Worm (Caenorhabditis elegans) whole organism, L3 larva: ENCODE results near the gene mes-1.

ENCODE experiments used
- aly-2 ChIP-seq: fragments of 150-350 bp; optimal IDR thresholded peaks from 2 replicates; lab custom pipeline; 2014; ENCODE audit warnings: missing biosample characterization, missing genetic modification characterization
- ama-1 ChIP-seq: fragments of 150-350 bp; optimal IDR thresholded peaks from 2 replicates; lab custom pipeline; 2018
- ceh-28 ChIP-seq: fragments of 150-350 bp; optimal IDR thresholded peaks from 2 replicates; lab custom pipeline; 2014; ENCODE audit warnings: missing biosample characterization, missing genetic modification reagents, missing genetic modification characterization
- ceh-82 ChIP-seq: fragments of 150-350 bp; optimal IDR thresholded peaks from 2 replicates; lab custom pipeline; 2014; ENCODE audit warnings: missing biosample characterization, missing genetic modification characterization
- ceh-9 ChIP-seq: sonication (generic microtip); optimal IDR thresholded peaks from 2 replicates; lab custom pipeline; 2018; ENCODE audit warnings: missing biosample characterization, missing genetic modification characterization
- daf-12 ChIP-seq: fragments of 150-350 bp; optimal IDR thresholded peaks from 2 replicates; lab custom pipeline; 2014; ENCODE audit warnings: missing biosample characterization, missing genetic modification reagents, missing genetic modification characterization
- egl-27 ChIP-seq: sonication (generic microtip); optimal IDR thresholded peaks from 4 replicates; lab custom pipeline; 2017; ENCODE audit warnings: missing biosample characterization, missing genetic modification reagents, missing genetic modification characterization
- egl-5 ChIP-seq: fragments of 150-350 bp; optimal IDR thresholded peaks from 2 replicates; lab custom pipeline; 2017; ENCODE audit warnings: missing biosample characterization, missing genetic modification reagents, missing genetic modification characterization, inconsistent platforms
- elt-1 ChIP-seq: fragments of 150-350 bp; optimal IDR thresholded peaks from 2 replicates; lab custom pipeline; 2014; ENCODE audit warnings: missing biosample characterization, missing genetic modification characterization
- elt-3 ChIP-seq, 3 experiments: fragments of 150-350 bp in 1 of 3; sonication (generic microtip) in 2 of 3; optimal IDR thresholded peaks; 2 replicates in 2 of 3; 4 replicates in 1 of 3; lab custom pipeline; 2014 to 2017; ENCODE audit warnings: missing biosample characterization in 3 of 3, missing genetic modification characterization in 3 of 3
- fkh-10 ChIP-seq: sonication (generic microtip); optimal IDR thresholded peaks from 2 replicates; lab custom pipeline; 2017; ENCODE audit warnings: missing biosample characterization, missing genetic modification reagents, missing genetic modification characterization
- fkh-2 ChIP-seq: fragments of 150-350 bp; optimal IDR thresholded peaks from 2 replicates; lab custom pipeline; 2014; ENCODE audit warnings: missing biosample characterization, missing genetic modification reagents, missing genetic modification characterization
- fos-1 ChIP-seq: fragments of 150-350 bp; optimal IDR thresholded peaks from 2 replicates; lab custom pipeline; 2014; ENCODE audit warnings: missing biosample characterization, missing genetic modification characterization
- jun-1 ChIP-seq: fragments of 150-350 bp; optimal IDR thresholded peaks from 2 replicates; lab custom pipeline; 2014; ENCODE audit warnings: missing biosample characterization, missing genetic modification reagents, missing genetic modification characterization
- lin-15B ChIP-seq: fragments of 150-350 bp; optimal IDR thresholded peaks from 2 replicates; lab custom pipeline; 2014; ENCODE audit warnings: missing biosample characterization, missing genetic modification characterization
- lin-39 ChIP-seq: fragments of 150-350 bp; optimal IDR thresholded peaks from 2 replicates; lab custom pipeline; 2018; ENCODE audit warnings: missing biosample characterization, missing genetic modification reagents, missing genetic modification characterization
- lsy-12 ChIP-seq: sonication (generic microtip); optimal IDR thresholded peaks from 2 replicates; lab custom pipeline; 2016; ENCODE audit warnings: mild to moderate bottlenecking, missing genetic modification characterization, missing compliant biosample characterization
- mml-1 ChIP-seq: fragments of 150-350 bp; sonication (generic microtip); optimal IDR thresholded peaks from 3 replicates; lab custom pipeline; 2014; ENCODE audit warnings: missing biosample characterization, missing genetic modification characterization
- nfya-1 ChIP-seq: sonication (generic microtip); optimal IDR thresholded peaks from 2 replicates; lab custom pipeline; 2017; ENCODE audit warnings: missing genetic modification characterization, mild to moderate bottlenecking, missing compliant biosample characterization, antibody characterized with exemption, moderate library complexity; ENCODE audit not compliant: insufficient read depth
- nhr-11 ChIP-seq: fragments of 150-350 bp; optimal IDR thresholded peaks from 2 replicates; lab custom pipeline; 2014; ENCODE audit warnings: missing biosample characterization, missing genetic modification characterization
- nhr-12 ChIP-seq: fragments of 150-350 bp; optimal IDR thresholded peaks from 2 replicates; lab custom pipeline; 2014; ENCODE audit warnings: missing biosample characterization, missing genetic modification characterization
- nhr-23 ChIP-seq: fragments of 150-350 bp; optimal IDR thresholded peaks from 2 replicates; lab custom pipeline; 2014; ENCODE audit warnings: missing biosample characterization, missing genetic modification reagents, missing genetic modification characterization
- nhr-237 ChIP-seq: fragments of 150-350 bp; optimal IDR thresholded peaks from 2 replicates; lab custom pipeline; 2014; ENCODE audit warnings: missing biosample characterization, missing genetic modification characterization
- nhr-25 ChIP-seq: sonication (generic microtip); optimal IDR thresholded peaks from 2 replicates; lab custom pipeline; 2017; ENCODE audit warnings: missing biosample characterization, missing genetic modification characterization
- nhr-28 ChIP-seq: fragments of 150-350 bp; optimal IDR thresholded peaks from 2 replicates; lab custom pipeline; 2014; ENCODE audit warnings: missing biosample characterization, missing genetic modification characterization
- nhr-43 ChIP-seq: sonication (generic microtip); optimal IDR thresholded peaks from 2 replicates; lab custom pipeline; 2016; ENCODE audit warnings: mild to moderate bottlenecking, missing genetic modification characterization, missing compliant biosample characterization; ENCODE audit not compliant: poor library complexity, severe bottlenecking
- nhr-67 ChIP-seq: fragments of 150-350 bp; optimal IDR thresholded peaks from 2 replicates; lab custom pipeline; 2014; ENCODE audit warnings: missing biosample characterization, missing genetic modification characterization
- nhr-77 ChIP-seq: fragments of 150-350 bp; optimal IDR thresholded peaks from 2 replicates; lab custom pipeline; 2014; ENCODE audit warnings: missing biosample characterization, missing genetic modification characterization
- snpc-4 ChIP-seq: fragments of 150-350 bp; optimal IDR thresholded peaks from 2 replicates; lab custom pipeline; 2014; ENCODE audit warnings: missing biosample characterization, missing genetic modification characterization
- tbx-2 ChIP-seq: sonication (generic microtip); optimal IDR thresholded peaks from 2 replicates; lab custom pipeline; 2016; ENCODE audit warnings: mild to moderate bottlenecking, missing genetic modification characterization, missing compliant biosample characterization
- unc-39 ChIP-seq: sonication (generic microtip); optimal IDR thresholded peaks from 4 replicates; lab custom pipeline; 2017; ENCODE audit warnings: missing biosample characterization, missing genetic modification characterization
- unc-62 ChIP-seq: fragments of 150-350 bp; sonication (generic microtip); optimal IDR thresholded peaks from 4 replicates; lab custom pipeline; 2014; ENCODE audit warnings: missing biosample characterization, missing genetic modification reagents, missing genetic modification characterization
- zag-1 ChIP-seq: fragments of 150-350 bp; optimal IDR thresholded peaks from 2 replicates; lab custom pipeline; 2014; ENCODE audit warnings: missing biosample characterization, missing genetic modification characterization
- ztf-11 ChIP-seq: fragments of 150-350 bp; optimal IDR thresholded peaks from 2 replicates; lab custom pipeline; 2014; ENCODE audit warnings: missing biosample characterization, missing genetic modification characterization

mes-1 gene

ce11 chrX:11898040-11898439 lies 40.8 kb downstream of the mes-1 start, which contains the start of gene Y62H9A.9:
Y62H9A.9 (minus strand) TSS chrX:11898140.
- TF ChIP-seq tbx-2 (tag; lab: Kevin White, UChicago) (no peak), nhr-43 (no peak), zag-1 (no peak), mml-1 (tag; lab: Kevin White, UChicago) (no peak), lsy-12 (tag; lab: Kevin White, UChicago) (no peak), nhr-23 (tag; lab: Kevin White, UChicago) (no peak), nhr-28 (tag; lab: Kevin White, UChicago) (no peak), lin-15B (tag; lab: Kevin White, UChicago) (no peak), ceh-82 (tag; lab: Kevin White, UChicago) (no peak), elt-1 (tag; lab: Kevin White, UChicago) (no peak), elt-3 (tag; optimal IDR thresholded peaks at IDR 0.05; lab: Kevin White, UChicago) (no peak), aly-2 (tag; lab: Kevin White, UChicago) (no peak), egl-5 (tag; lab: Kevin White, UChicago) (no peak), fkh-2 (tag; lab: Kevin White, UChicago) (no peak), ztf-11 (tag; lab: Kevin White, UChicago) (no peak), nhr-11 (tag; lab: Kevin White, UChicago) (no peak), nhr-237 (tag; lab: Kevin White, UChicago) (no peak)

- TF ChIP-seq ama-1 (lab: Kevin White, UChicago), result no peak
- TF ChIP-seq ceh-28 (tag; lab: Kevin White, UChicago), result peak; percentile 72
- peak; percentile 54 for TF ChIP-seq lin-39
- TF ChIP-seq nhr-43, result no peak
- no peak for TF ChIP-seq nhr-12
Observed at ce11 chrX:11899031-11899430, 41.8 kb downstream of the mes-1 start.

ce11 chrX:11902661-11903060 lies 45.4 kb downstream of the mes-1 start, which contains the start of gene Y62H9A.10:
Y62H9A.10 (minus strand) TSS chrX:11902761.
- TF ChIP-seq nhr-67 (tag; lab: Kevin White, UChicago) (no peak), elt-1 (tag; lab: Kevin White, UChicago) (no peak), ama-1 (lab: Kevin White, UChicago) (no peak), unc-62 (GFP tag; lab: Kevin White, UChicago) (no peak), jun-1 (no peak), ceh-9 (no peak), nhr-28 (tag; lab: Kevin White, UChicago) (no peak), nfya-1 (tag; lab: Kevin White, UChicago) (no peak)

ce11 chrX:11906626-11907025 lies 49.3 kb downstream of the mes-1 start:
- TF ChIP-seq snpc-4 (tag; lab: Kevin White, UChicago) (no peak), daf-12 (tag; lab: Kevin White, UChicago) (no peak), ceh-82 (tag; lab: Kevin White, UChicago) (no peak), jun-1 (no peak), lsy-12 (tag; lab: Kevin White, UChicago) (no peak), nhr-25 (no peak), egl-27 (tag; lab: Kevin White, UChicago) (no peak), unc-39 (tag; lab: Kevin White, UChicago) (no peak), fkh-10 (GFP tag; lab: Kevin White, UChicago) (no peak), fos-1 (tag; lab: Kevin White, UChicago) (no peak), nhr-237 (tag; lab: Kevin White, UChicago) (no peak), nhr-12 (no peak), zag-1 (no peak), tbx-2 (tag; lab: Kevin White, UChicago) (no peak), nhr-43 (no peak), nhr-23 (tag; lab: Kevin White, UChicago) (no peak)

ce11 chrX:11907263-11907662 lies 50.0 kb downstream of the mes-1 start, which contains the start of gene Y62H9A.11:
Y62H9A.11 (minus strand) TSS chrX:11907363.
- TF ChIP-seq lin-15B (tag; lab: Kevin White, UChicago) (no peak), nhr-77 (tag; lab: Kevin White, UChicago) (no peak), lsy-12 (tag; lab: Kevin White, UChicago) (no peak), fos-1 (tag; lab: Kevin White, UChicago) (no peak)
